Fruit fly (Drosophila melanogaster) whole organism, embryonic: ENCODE results near the gene CG10068.

ENCODE experiments used
- Awh ChIP-seq: fragments of 200-800 bp; sonication (Bioruptor generic); IDR thresholded peaks from 2 replicates; pipeline ENCODE4, ENCODE4 v1.3.6; 2022; ENCODE audit warnings: missing biosample characterization, missing genetic modification characterization
- Bgb ChIP-seq: fragments of 200-800 bp; sonication (Bioruptor generic); IDR thresholded peaks from 2 replicates; pipeline ENCODE4 v1.3.6; 2022; ENCODE audit warnings: missing biosample characterization, missing genetic modification characterization; ENCODE audit not compliant: partially characterized antibody
- Blimp-1 ChIP-seq: fragments of 200-800 bp; sonication (Bioruptor generic); optimal IDR thresholded peaks from 3 replicates; lab custom pipeline; 2018; ENCODE audit warnings: missing biosample characterization, missing genetic modification characterization, mild to moderate bottlenecking, moderate library complexity, missing genetic modification reagents
- Bteb2 ChIP-seq: fragments of 200-800 bp; sonication (Bioruptor generic); optimal IDR thresholded peaks from 2 replicates; lab custom pipeline; 2016; ENCODE audit warnings: missing biosample characterization, missing genetic modification characterization
- CG10321 ChIP-seq: fragments of 200-800 bp; sonication (Bioruptor generic); IDR thresholded peaks from 2 replicates; pipeline ENCODE4 v1.3.6; 2022; ENCODE audit warnings: missing biosample characterization, missing genetic modification characterization
- CG10565 ChIP-seq: fragments of 200-800 bp; sonication (Bioruptor generic); optimal IDR thresholded peaks from 3 replicates; lab custom pipeline; 2016; ENCODE audit warnings: missing biosample characterization, mild to moderate bottlenecking, missing genetic modification characterization
- CG11695 ChIP-seq: fragments of 200-800 bp; sonication (Bioruptor generic); IDR thresholded peaks from 3 replicates; pipeline ENCODE4 v1.3.6; 2022; ENCODE audit warnings: missing biosample characterization, missing genetic modification characterization
- CG14710 ChIP-seq: fragments of 200-800 bp; sonication (Bioruptor generic); optimal IDR thresholded peaks from 3 replicates; lab custom pipeline; 2019; ENCODE audit warnings: missing biosample characterization, mild to moderate bottlenecking, missing genetic modification characterization, moderate library complexity
- CG17385 ChIP-seq: fragments of 200-800 bp; sonication (Bioruptor generic); optimal IDR thresholded peaks from 3 replicates; lab custom pipeline; 2018; ENCODE audit warnings: missing biosample characterization, mild to moderate bottlenecking, missing genetic modification characterization
- CG17802 ChIP-seq: fragments of 200-800 bp; sonication (Bioruptor generic); optimal IDR thresholded peaks from 2 replicates; lab custom pipeline; 2018; ENCODE audit warnings: missing biosample characterization, mild to moderate bottlenecking, missing genetic modification characterization, moderate library complexity
- CG18011 ChIP-seq: fragments of 200-800 bp; sonication (Bioruptor generic); optimal IDR thresholded peaks from 2 replicates; lab custom pipeline; 2017; ENCODE audit warnings: missing biosample characterization, missing genetic modification characterization, mild to moderate bottlenecking, moderate library complexity, missing genotype
- CG18599 ChIP-seq: fragments of 200-800 bp; sonication (Bioruptor generic); optimal IDR thresholded peaks from 3 replicates; lab custom pipeline; 2017; ENCODE audit warnings: missing biosample characterization, missing genetic modification characterization, mild to moderate bottlenecking, moderate library complexity, missing genetic modification reagents
- CG2120 ChIP-seq: fragments of 200-800 bp; sonication (Bioruptor generic); optimal IDR thresholded peaks from 3 replicates; lab custom pipeline; 2016; ENCODE audit warnings: missing biosample characterization, missing genetic modification characterization
- CG2199 ChIP-seq: fragments of 200-800 bp; sonication (Bioruptor generic); IDR thresholded peaks from 3 replicates; pipeline ENCODE4 v1.3.6; 2022; ENCODE audit warnings: missing biosample characterization, missing genetic modification characterization
- CG32532 ChIP-seq: fragments of 200-800 bp; sonication (Bioruptor generic); IDR thresholded peaks from 2 replicates; pipeline ENCODE4 v1.3.6; 2022; ENCODE audit warnings: missing biosample characterization, missing genetic modification characterization
- CG4360 ChIP-seq: fragments of 200-800 bp; sonication (Bioruptor generic); IDR thresholded peaks from 2 replicates; pipeline ENCODE4 v1.3.6; 2022; ENCODE audit warnings: missing biosample characterization, missing genetic modification characterization
- CG5180 ChIP-seq: fragments of 200-800 bp; sonication (Bioruptor generic); optimal IDR thresholded peaks from 3 replicates; lab custom pipeline; 2017; ENCODE audit warnings: missing biosample characterization, missing genetic modification characterization, mild to moderate bottlenecking, moderate library complexity, missing genetic modification reagents
- CG5953 ChIP-seq: fragments of 200-800 bp; sonication (Bioruptor generic); IDR thresholded peaks from 2 replicates; pipeline ENCODE4 v1.3.6; 2022; ENCODE audit warnings: missing biosample characterization, missing genetic modification characterization
- CG6175 ChIP-seq: fragments of 200-800 bp; sonication (Bioruptor generic); IDR thresholded peaks from 3 replicates; pipeline ENCODE4 v1.3.6; 2022; ENCODE audit warnings: missing biosample characterization, missing genetic modification characterization
- CG6765 ChIP-seq: fragments of 200-800 bp; sonication (Bioruptor generic); optimal IDR thresholded peaks from 3 replicates; lab custom pipeline; 2017; ENCODE audit warnings: missing biosample characterization, mild to moderate bottlenecking, missing genetic modification characterization
- CG8924 ChIP-seq: fragments of 200-800 bp; optimal IDR thresholded peaks from 3 replicates; lab custom pipeline; 2019; ENCODE audit warnings: missing biosample characterization, mild to moderate bottlenecking, missing genetic modification characterization, moderate library complexity
- CG9215 ChIP-seq: fragments of 200-800 bp; sonication (Bioruptor generic); IDR thresholded peaks from 2 replicates; pipeline ENCODE4 v1.3.6; 2022; ENCODE audit warnings: missing biosample characterization, missing genetic modification characterization
- Dip3 ChIP-seq: fragments of 200-800 bp; sonication (Bioruptor generic); optimal IDR thresholded peaks from 3 replicates; lab custom pipeline; 2016; ENCODE audit warnings: missing biosample characterization, missing genetic modification characterization
- Hr3 ChIP-seq: fragments of 200-800 bp; sonication (Bioruptor generic); optimal IDR thresholded peaks from 3 replicates; lab custom pipeline; 2016; ENCODE audit warnings: missing biosample characterization, missing genetic modification characterization
- Hr78 ChIP-seq, 2 experiments: fragments of 200-800 bp in 1 of 2; fragments of >200 bp in 1 of 2; sonication (Bioruptor generic) in 1 of 2; optimal IDR thresholded peaks; 2 replicates each; lab custom pipeline; 2017 to 2019; ENCODE audit warnings: missing biosample characterization in 2 of 2, missing genetic modification characterization in 2 of 2, mild to moderate bottlenecking in 1 of 2, moderate library complexity in 1 of 2
- Ptx1 ChIP-seq: fragments of 200-800 bp; sonication (Bioruptor generic); IDR thresholded peaks from 2 replicates; pipeline ENCODE4 v1.3.6; 2022; ENCODE audit warnings: missing biosample characterization, missing genetic modification characterization
- Trl ChIP-seq, 3 experiments: fragments of >200 bp in 2 of 3; fragments of 200-800 bp in 1 of 3; sonication (Bioruptor generic) in 1 of 3; optimal IDR thresholded peaks; 2 replicates in 1 of 3; 3 replicates in 2 of 3; lab custom pipeline; 2016 to 2017; ENCODE audit warnings: missing biosample characterization in 1 of 3, missing genetic modification characterization in 1 of 3
- ap ChIP-seq: fragments of 200-800 bp; sonication (Bioruptor generic); IDR thresholded peaks from 2 replicates; pipeline ENCODE4 v1.3.6; 2022; ENCODE audit warnings: missing biosample characterization, missing genetic modification characterization
- bbx ChIP-seq: fragments of 200-800 bp; sonication (Bioruptor generic); IDR thresholded peaks from 2 replicates; pipeline ENCODE4 v1.3.6; 2022; ENCODE audit warnings: missing biosample characterization, missing genetic modification characterization; ENCODE audit not compliant: partially characterized antibody
- br ChIP-seq: fragments of >200 bp; optimal IDR thresholded peaks from 2 replicates; lab custom pipeline; 2017
- cg ChIP-seq: fragments of 200-800 bp; sonication (Bioruptor generic); optimal IDR thresholded peaks from 3 replicates; lab custom pipeline; 2019; ENCODE audit warnings: missing biosample characterization, mild to moderate bottlenecking, missing genetic modification characterization, moderate library complexity
- chinmo ChIP-seq: fragments of 200-800 bp; sonication (Bioruptor generic); IDR thresholded peaks from 4 replicates; pipeline ENCODE4 v1.3.6; 2022; ENCODE audit warnings: missing biosample characterization, missing genetic modification characterization; ENCODE audit not compliant: partially characterized antibody
- cwo ChIP-seq: fragments of 200-800 bp; sonication (Bioruptor generic); optimal IDR thresholded peaks from 3 replicates; lab custom pipeline; 2017; ENCODE audit warnings: missing biosample characterization, missing genetic modification characterization, mild to moderate bottlenecking, moderate library complexity, missing genetic modification reagents
- emc ChIP-seq: fragments of 200-800 bp; sonication (Bioruptor generic); optimal IDR thresholded peaks from 2 replicates; lab custom pipeline; 2016; ENCODE audit warnings: missing biosample characterization, missing genetic modification characterization
- exex ChIP-seq: fragments of 200-800 bp; sonication (Bioruptor generic); optimal IDR thresholded peaks from 4 replicates; lab custom pipeline; 2018; ENCODE audit warnings: missing biosample characterization, mild to moderate bottlenecking, missing genetic modification characterization, moderate library complexity
- ftz-f1 ChIP-seq: fragments of 200-800 bp; sonication (Bioruptor generic); optimal IDR thresholded peaks from 2 replicates; lab custom pipeline; 2016; ENCODE audit warnings: missing biosample characterization, missing genetic modification characterization
- knrl ChIP-seq: fragments of 200-800 bp; sonication (Bioruptor generic); IDR thresholded peaks from 3 replicates; pipeline ENCODE4 v1.3.6; 2022; ENCODE audit warnings: missing biosample characterization, missing genetic modification characterization; ENCODE audit not compliant: partially characterized antibody
- mirr ChIP-seq: fragments of 200-800 bp; sonication (Bioruptor generic); optimal IDR thresholded peaks from 3 replicates; lab custom pipeline; 2018; ENCODE audit warnings: missing biosample characterization, mild to moderate bottlenecking, missing genetic modification characterization
- nmo ChIP-seq: fragments of 200-800 bp; sonication (Bioruptor generic); optimal IDR thresholded peaks from 2 replicates; lab custom pipeline; 2018; ENCODE audit warnings: missing biosample characterization, mild to moderate bottlenecking, missing genetic modification characterization, moderate library complexity
- odd ChIP-seq: fragments of 200-800 bp; sonication (Bioruptor generic); optimal IDR thresholded peaks from 2 replicates; lab custom pipeline; 2017; ENCODE audit warnings: missing biosample characterization, mild to moderate bottlenecking, missing genetic modification characterization
- rib ChIP-seq: fragments of 200-800 bp; sonication (Bioruptor generic); IDR thresholded peaks from 2 replicates; pipeline ENCODE4 v1.3.6; 2022; ENCODE audit warnings: missing biosample characterization, missing genetic modification characterization
- sd ChIP-seq: fragments of 200-800 bp; sonication (Bioruptor generic); optimal IDR thresholded peaks from 3 replicates; lab custom pipeline; 2018; ENCODE audit warnings: missing biosample characterization, mild to moderate bottlenecking, missing genetic modification characterization, moderate library complexity
- sens ChIP-seq: fragments of 200-800 bp; sonication (Bioruptor generic); peaks from one replicate; lab custom pipeline; 2016; ENCODE audit warnings: missing biosample characterization, missing genetic modification characterization
- sug ChIP-seq: fragments of 200-800 bp; optimal IDR thresholded peaks from 2 replicates; lab custom pipeline; 2019; ENCODE audit warnings: missing biosample characterization, mild to moderate bottlenecking, missing genetic modification characterization, moderate library complexity
- tll ChIP-seq, 2 experiments: fragments of 200-800 bp in 1 of 2; fragments of >200 bp in 1 of 2; sonication (Bioruptor generic) in 1 of 2; optimal IDR thresholded peaks; 2 replicates each; lab custom pipeline; 2017 to 2019; ENCODE audit warnings: missing biosample characterization in 2 of 2, missing genetic modification characterization in 2 of 2, mild to moderate bottlenecking in 1 of 2, moderate library complexity in 1 of 2
- vvl ChIP-seq: fragments of 200-800 bp; sonication (Bioruptor generic); IDR thresholded peaks from 2 replicates; pipeline ENCODE4 v1.3.6; 2022; ENCODE audit warnings: missing biosample characterization, missing genetic modification characterization

CG10068 gene

DNA sequence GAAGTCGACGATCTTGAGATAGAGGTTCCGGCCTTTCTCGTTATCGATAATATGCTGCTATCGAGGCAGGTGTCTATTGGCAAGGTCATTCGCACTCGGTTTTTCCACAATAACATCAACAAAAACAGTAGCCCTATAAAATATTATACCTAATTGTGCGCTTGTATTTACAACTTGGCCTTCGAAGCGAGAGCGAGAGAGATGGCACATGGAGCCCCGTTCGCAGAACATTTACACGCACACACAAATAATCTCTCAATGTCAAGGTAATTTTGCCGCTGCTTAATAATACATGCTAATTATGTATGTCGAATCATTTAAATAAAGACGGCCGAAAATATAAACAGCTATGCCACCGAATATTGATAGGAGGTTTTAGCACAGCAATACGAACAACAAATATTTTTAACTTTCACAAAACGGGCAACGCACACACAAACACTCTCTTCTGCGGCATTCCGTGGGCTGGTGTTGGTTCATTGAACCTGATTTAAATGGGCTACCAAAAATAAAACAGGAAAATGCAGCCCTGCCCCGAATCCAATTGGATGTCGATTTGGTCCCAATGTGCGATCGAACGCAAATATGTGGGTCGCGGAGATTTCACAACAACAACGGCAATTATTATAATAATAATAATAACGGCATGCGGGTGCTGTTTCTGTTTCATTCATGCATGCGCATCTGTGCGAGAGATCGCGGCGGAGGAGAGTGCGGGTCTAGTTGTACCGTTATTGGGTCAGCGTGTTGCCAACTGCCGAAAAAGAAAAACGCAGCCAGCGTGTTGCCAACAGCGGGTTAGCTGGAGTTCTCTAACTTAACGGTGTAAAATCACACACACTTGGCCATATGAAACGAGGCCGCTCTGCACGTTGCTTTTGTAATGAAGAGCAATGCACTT is 5.4 kb downstream of the CG10068 start (continued):
- peak in 1 of 2 experiments; percentile 5 for TF ChIP-seq Trl (optimal IDR thresholded peaks at IDR 0.05; lab: Kevin White, UChicago)
- TF ChIP-seq Trl (GFP tag; optimal IDR thresholded peaks at IDR 0.05; lab: Kevin White, UChicago) = no peak
- no peak for TF ChIP-seq CG5180
- TF ChIP-seq Bgb (GFP tag; lab: Robert Waterston, UW) = peak; percentile 15; the same call in 1 of the 2 replicates
- no peak for TF ChIP-seq ap (GFP tag; lab: Robert Waterston, UW)
- TF ChIP-seq cg (GFP tag; lab: Kevin White, UChicago) = peak; percentile 56
- TF ChIP-seq sug (tag; lab: Kevin White, UChicago) = peak; percentile 28
- TF ChIP-seq CG11695 (GFP tag; lab: Robert Waterston, UW) = 0 out of 3 replicates have a peak, but pooled peaks have one; percentile 30
- TF ChIP-seq Awh (GFP tag; lab: Robert Waterston, UW) = peak; percentile 22; the same call in 1 of the 2 replicates
- peak; percentile 31; the same call in 1 of the 3 replicates for TF ChIP-seq CG2199 (GFP tag; lab: Robert Waterston, UW)
- TF ChIP-seq Ptx1 (GFP tag; lab: Robert Waterston, UW) = 0 out of 2 replicates have a peak, but pooled peaks have one; percentile 23
- TF ChIP-seq cwo (GFP tag; lab: Kevin White, UChicago) = peak; percentile 1
- TF ChIP-seq emc (GFP tag; lab: Kevin White, UChicago) = no peak
- peak; percentile 67 for TF ChIP-seq sens
- peak; percentile 6 for TF ChIP-seq CG18011 (GFP tag; lab: Kevin White, UChicago)
- TF ChIP-seq CG6765 (GFP tag; lab: Kevin White, UChicago) = peak; percentile 1
- no peak for TF ChIP-seq CG5953 (GFP tag; lab: Robert Waterston, UW)
- no peak for TF ChIP-seq CG32532 (GFP tag; lab: Robert Waterston, UW)
- peak; percentile 91 for TF ChIP-seq sd (tag; lab: Kevin White, UChicago)
- no peak for TF ChIP-seq Dip3
- peak; percentile 76 for TF ChIP-seq mirr
- TF ChIP-seq vvl (GFP tag; lab: Robert Waterston, UW) = peak; percentile 38; the same call in 1 of the 2 replicates
- TF ChIP-seq CG14710 (tag; lab: Kevin White, UChicago) = peak; percentile 4
- TF ChIP-seq ftz-f1 (GFP tag; lab: Kevin White, UChicago) = peak; percentile 97
- TF ChIP-seq CG10565 = no peak
- TF ChIP-seq CG17385 = peak; percentile 0
- no peak for TF ChIP-seq odd (GFP tag; lab: Kevin White, UChicago)
- TF ChIP-seq CG17802 (tag; lab: Kevin White, UChicago) = peak; percentile 18
- TF ChIP-seq chinmo (GFP tag; lab: Robert Waterston, UW) = peak; percentile 81; the same call in 1 of the 4 replicates
- peak; percentile 19 for TF ChIP-seq CG18599 (GFP tag; lab: Kevin White, UChicago)
- TF ChIP-seq tll (GFP tag; optimal IDR thresholded peaks at IDR 0.05; lab: Kevin White, UChicago) = peak in 1 of 2 experiments; percentile 18
- 0 out of 2 replicates have a peak, but pooled peaks have one; percentile 11 for TF ChIP-seq rib (GFP tag; lab: Robert Waterston, UW)
- no peak for TF ChIP-seq CG6175
- peak; percentile 52 for TF ChIP-seq Hr3 (GFP tag; lab: Kevin White, UChicago)
- TF ChIP-seq CG9215 (GFP tag; lab: Robert Waterston, UW) = peak; percentile 37; the same call in 1 of the 2 replicates
- no peak for TF ChIP-seq Bteb2
- no peak for TF ChIP-seq knrl (GFP tag; lab: Robert Waterston, UW)
- TF ChIP-seq bbx (GFP tag; lab: Robert Waterston, UW) = no peak
- peak; percentile 42 for TF ChIP-seq exex (tag; lab: Kevin White, UChicago)
- TF ChIP-seq CG2120 = peak; percentile 19
- TF ChIP-seq Blimp-1 (GFP tag; lab: Kevin White, UChicago) = peak; percentile 64
- TF ChIP-seq br (lab: Kevin White, UChicago) = no peak
- TF ChIP-seq Hr78 (GFP tag; optimal IDR thresholded peaks at IDR 0.05; lab: Kevin White, UChicago) = peak in 1 of 2 experiments; percentile 8
- TF ChIP-seq CG4360 (GFP tag; lab: Robert Waterston, UW) = peak; percentile 74
- TF ChIP-seq CG10321 (GFP tag; lab: Robert Waterston, UW) = peak; percentile 80
- peak; percentile 36 for TF ChIP-seq CG8924
- TF ChIP-seq nmo (GFP tag; lab: Kevin White, UChicago) = peak; percentile 29
